Fruit fly (Drosophila melanogaster): ENCODE measurements around the gene Sry-beta.

DNA sequence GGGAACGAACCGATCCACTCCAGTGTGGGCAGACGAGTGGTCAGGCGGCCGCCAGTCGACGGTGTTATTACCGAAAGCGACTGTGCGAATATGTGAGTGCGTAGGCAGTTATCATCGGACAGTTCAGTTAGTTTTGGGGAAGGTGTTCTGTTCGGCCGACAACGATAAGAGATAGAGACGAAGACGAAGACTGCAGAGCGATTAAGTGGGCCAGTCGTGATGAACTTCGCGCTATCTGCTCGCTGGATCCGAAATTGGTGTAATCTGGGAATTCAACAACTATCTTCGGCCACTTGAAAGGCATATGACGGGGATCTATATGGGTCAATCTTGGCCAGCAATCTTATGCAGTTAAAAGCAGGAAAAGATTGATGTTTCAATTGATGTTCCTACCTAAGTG, 30.3 kb upstream of the Sry-beta start, which contains the start of gene CG7912:
- TF ChIP-seq so (GFP tag; IDR thresholded peaks at IDR 0.05) (no peak), psq (GFP tag; optimal IDR thresholded peaks at IDR 0.05) (no peak), ttk (GFP tag; IDR thresholded peaks at IDR 0.05) (no peak)

Data from whole organism, embryonic.